Worm (Caenorhabditis elegans): ENCODE measurements around the gene tcc-1.
"Not testable (repeated sequence)": the region's sequence is repeated elsewhere in the genome, so short reads cannot be mapped to it uniquely, and the experiment has no call there.

Gene tcc-1

ce11 chrV:17855889-17856288 is at the start of gene tcc-1:
Gene tcc-1 (minus strand): TSS chrV:17855989.
- TF ChIP-seq tab-1 (GFP tag; IDR thresholded peaks at IDR 0.05) (no peak), klf-2 (GFP tag; conservative IDR thresholded peaks at IDR 0.05) (no peak), T22C8.4 (GFP tag; IDR thresholded peaks at IDR 0.05) (no peak), flt-1 (GFP tag; IDR thresholded peaks at IDR 0.05) (no peak), ztf-29 (GFP tag; IDR thresholded peaks at IDR 0.05) (no peak), ztf-23 (GFP tag; IDR thresholded peaks at IDR 0.05) (no peak), ref-1 (GFP tag; conservative IDR thresholded peaks at IDR 0.05) (no peak), med-1 (GFP tag; optimal IDR thresholded peaks at IDR 0.05; ENCODE audit: insufficient read depth) (no peak), cog-1 (tag; optimal IDR thresholded peaks at IDR 0.05) (no peak)

- not testable (repeated sequence) for TF ChIP-seq ztf-23 (GFP tag; IDR thresholded peaks at IDR 0.05); flt-1 (GFP tag; IDR thresholded peaks at IDR 0.05); med-1 (GFP tag; optimal IDR thresholded peaks at IDR 0.05; ENCODE audit: insufficient read depth)
These were observed 48.0 kb upstream of the tcc-1 start, which contains the start of gene C06H5.14 for ce11 chrV:17903829-17904228. Gene C06H5.14 (plus strand): TSS chrV:17904129.

- no peak for TF ChIP-seq med-1 (GFP tag; optimal IDR thresholded peaks at IDR 0.05; ENCODE audit: insufficient read depth)
- no peak for TF ChIP-seq ref-1 (GFP tag; conservative IDR thresholded peaks at IDR 0.05)
- TF ChIP-seq T22C8.4 (GFP tag; IDR thresholded peaks at IDR 0.05) = no peak
- TF ChIP-seq klf-2 (GFP tag; conservative IDR thresholded peaks at IDR 0.05) = no peak
- no peak for TF ChIP-seq ztf-23 (GFP tag; IDR thresholded peaks at IDR 0.05)
- TF ChIP-seq ztf-29 (GFP tag; IDR thresholded peaks at IDR 0.05) = no peak
- no peak for TF ChIP-seq flt-1 (GFP tag; IDR thresholded peaks at IDR 0.05)
- no peak for TF ChIP-seq tab-1 (GFP tag; IDR thresholded peaks at IDR 0.05)
- TF ChIP-seq cog-1 (tag; optimal IDR thresholded peaks at IDR 0.05) = no peak
These were observed 43.7 kb upstream of the tcc-1 start, which contains the start of gene fbxa-157 for ce11 chrV:17899503-17899902. Gene fbxa-157 (plus strand): TSS chrV:17899803.

- TF ChIP-seq cog-1 (tag; optimal IDR thresholded peaks at IDR 0.05); T22C8.4 (GFP tag; IDR thresholded peaks at IDR 0.05); tab-1 (GFP tag; IDR thresholded peaks at IDR 0.05): not testable (repeated sequence)
These were observed 41.9 kb upstream of the tcc-1 start, which contains the start of gene C06H5.13 for ce11 chrV:17897646-17898045. Gene C06H5.13 (minus strand): TSS chrV:17897746.

- TF ChIP-seq tab-1 (GFP tag; IDR thresholded peaks at IDR 0.05) (no peak), flt-1 (GFP tag; IDR thresholded peaks at IDR 0.05) (no peak), T22C8.4 (GFP tag; IDR thresholded peaks at IDR 0.05) (no peak), klf-2 (GFP tag; conservative IDR thresholded peaks at IDR 0.05) (no peak), ztf-29 (GFP tag; IDR thresholded peaks at IDR 0.05) (no peak), cog-1 (tag; optimal IDR thresholded peaks at IDR 0.05) (no peak), ref-1 (GFP tag; conservative IDR thresholded peaks at IDR 0.05) (no peak), med-1 (GFP tag; optimal IDR thresholded peaks at IDR 0.05; ENCODE audit: insufficient read depth) (no peak), ztf-23 (GFP tag; IDR thresholded peaks at IDR 0.05) (no peak)
These were observed 41.1 kb upstream of the tcc-1 start, which contains the start of gene fbxa-156 for ce11 chrV:17896736-17897353. Gene fbxa-156 (minus strand): TSS chrV:17896786.

- TF ChIP-seq med-1 (GFP tag; optimal IDR thresholded peaks at IDR 0.05; ENCODE audit: insufficient read depth); cog-1 (tag; optimal IDR thresholded peaks at IDR 0.05); T22C8.4 (GFP tag; IDR thresholded peaks at IDR 0.05): not testable (repeated sequence)
These were observed 38.7 kb upstream of the tcc-1 start, which contains the start of gene C06H5.12 for ce11 chrV:17894485-17894884. Gene C06H5.12 (plus strand): TSS chrV:17894785.

ce11 chrV:17893959-17894358 is 38.2 kb upstream of the tcc-1 start, which contains the start of gene C06H5.11:
Gene C06H5.11 (minus strand): TSS chrV:17894059.
- TF ChIP-seq med-1 (GFP tag; optimal IDR thresholded peaks at IDR 0.05; ENCODE audit: insufficient read depth); flt-1 (GFP tag; IDR thresholded peaks at IDR 0.05); tab-1 (GFP tag; IDR thresholded peaks at IDR 0.05): not testable (repeated sequence)

- no peak for TF ChIP-seq ztf-29 (GFP tag; IDR thresholded peaks at IDR 0.05)
- TF ChIP-seq T22C8.4 (GFP tag; IDR thresholded peaks at IDR 0.05) = no peak
- TF ChIP-seq flt-1 (GFP tag; IDR thresholded peaks at IDR 0.05) = no peak
- TF ChIP-seq ztf-23 (GFP tag; IDR thresholded peaks at IDR 0.05) = no peak
- no peak for TF ChIP-seq ref-1 (GFP tag; conservative IDR thresholded peaks at IDR 0.05)
- no peak for TF ChIP-seq cog-1 (tag; optimal IDR thresholded peaks at IDR 0.05)
- TF ChIP-seq med-1 (GFP tag; optimal IDR thresholded peaks at IDR 0.05; ENCODE audit: insufficient read depth) = no peak
- no peak for TF ChIP-seq klf-2 (GFP tag; conservative IDR thresholded peaks at IDR 0.05)
- no peak for TF ChIP-seq tab-1 (GFP tag; IDR thresholded peaks at IDR 0.05)
These were observed 35.5 kb upstream of the tcc-1 start for ce11 chrV:17891317-17891716.

- TF ChIP-seq ref-1 (GFP tag; conservative IDR thresholded peaks at IDR 0.05) = no peak
- no peak for TF ChIP-seq tab-1 (GFP tag; IDR thresholded peaks at IDR 0.05)
- TF ChIP-seq cog-1 (tag; optimal IDR thresholded peaks at IDR 0.05) = no peak
- TF ChIP-seq med-1 (GFP tag; optimal IDR thresholded peaks at IDR 0.05; ENCODE audit: insufficient read depth) = no peak
- no peak for TF ChIP-seq ztf-23 (GFP tag; IDR thresholded peaks at IDR 0.05)
- no peak for TF ChIP-seq flt-1 (GFP tag; IDR thresholded peaks at IDR 0.05)
- no peak for TF ChIP-seq T22C8.4 (GFP tag; IDR thresholded peaks at IDR 0.05)
These were observed 33.1 kb upstream of the tcc-1 start, which contains the start of gene C06H5.6 for ce11 chrV:17888939-17889338. Gene C06H5.6 (minus strand): TSS chrV:17888984.

- TF ChIP-seq klf-2 (GFP tag; conservative IDR thresholded peaks at IDR 0.05) (no peak), cog-1 (tag; optimal IDR thresholded peaks at IDR 0.05) (no peak), ref-1 (GFP tag; conservative IDR thresholded peaks at IDR 0.05) (no peak), flt-1 (GFP tag; IDR thresholded peaks at IDR 0.05) (no peak), T22C8.4 (GFP tag; IDR thresholded peaks at IDR 0.05) (no peak), ztf-29 (GFP tag; IDR thresholded peaks at IDR 0.05) (no peak), ztf-23 (GFP tag; IDR thresholded peaks at IDR 0.05) (no peak), tab-1 (GFP tag; IDR thresholded peaks at IDR 0.05) (no peak), med-1 (GFP tag; optimal IDR thresholded peaks at IDR 0.05; ENCODE audit: insufficient read depth) (no peak)
These were observed 15.3 kb upstream of the tcc-1 start, which contains the start of gene phf-14 for ce11 chrV:17871049-17871448. Gene phf-14 (plus strand): TSS chrV:17871393.

All from whole organism, midembryonic.